Fruit fly (Drosophila melanogaster): Measurements from ENCODE around the gene CG7016.

- TF ChIP-seq CG1621 (tag; optimal IDR thresholded peaks at IDR 0.05) (no peak), esn (GFP tag; optimal IDR thresholded peaks at IDR 0.05) (no peak), dsx (GFP tag; optimal IDR thresholded peaks at IDR 0.05; ENCODE audit: poor library complexity, severe bottlenecking) (no peak), Ets21C (GFP tag; optimal IDR thresholded peaks at IDR 0.05) (no peak), cyc (GFP tag; optimal IDR thresholded peaks at IDR 0.05) (no peak), CG8119 (GFP tag; IDR thresholded peaks at IDR 0.05) (no peak), Sox102F (GFP tag; optimal IDR thresholded peaks at IDR 0.05) (no peak), CG6854 (GFP tag; optimal IDR thresholded peaks at IDR 0.05) (no peak), CG3919 (GFP tag; optimal IDR thresholded peaks at IDR 0.05) (no peak), lz (GFP tag; optimal IDR thresholded peaks at IDR 0.05) (no peak), CG31627 (GFP tag; optimal IDR thresholded peaks at IDR 0.05) (no peak)
Measured at dm6 chr3R:24828234-24828633, 34.5 kb upstream of the CG7016 start, which contains the start of gene RabX4.
